Worm (Caenorhabditis elegans) whole organism, late embryonic: ENCODE results near the gene mrpl-11.

Experiments
- C38D4.7 ChIP-seq: fragments of 200-800 bp; sonication (Bioruptor generic); optimal IDR thresholded peaks from 2 replicates; lab custom pipeline; 2018; ENCODE audit warnings: mild to moderate bottlenecking, missing genetic modification characterization, moderate library complexity, missing compliant biosample characterization
- F13H6.1 ChIP-seq: sonication (generic microtip); optimal IDR thresholded peaks from 2 replicates; lab custom pipeline; 2016; ENCODE audit warnings: missing genetic modification characterization, missing compliant biosample characterization
- K02D7.2 ChIP-seq: sonication (generic microtip); optimal IDR thresholded peaks from 2 replicates; lab custom pipeline; 2017; ENCODE audit warnings: mild to moderate bottlenecking, missing genetic modification characterization, missing compliant biosample characterization
- T23F11.4 ChIP-seq: fragments of 200-800 bp; sonication (Bioruptor generic); optimal IDR thresholded peaks from 2 replicates; lab custom pipeline; 2018; ENCODE audit warnings: mild to moderate bottlenecking, missing genetic modification characterization, missing compliant biosample characterization
- Y22D7AL.16 ChIP-seq: sonication (generic microtip); optimal IDR thresholded peaks from 2 replicates; lab custom pipeline; 2016; ENCODE audit warnings: missing genetic modification characterization, missing compliant biosample characterization
- ahr-1 ChIP-seq: sonication (generic microtip); optimal IDR thresholded peaks from 2 replicates; lab custom pipeline; 2016; ENCODE audit warnings: missing genetic modification characterization, missing compliant biosample characterization
- ceh-14 ChIP-seq: sonication (generic microtip); optimal IDR thresholded peaks from 2 replicates; lab custom pipeline; 2016; ENCODE audit warnings: missing genotype, missing genetic modification characterization, missing compliant biosample characterization
- ceh-18 ChIP-seq: sonication (generic microtip); optimal IDR thresholded peaks from 2 replicates; lab custom pipeline; 2016; ENCODE audit warnings: missing genetic modification characterization, missing compliant biosample characterization
- ceh-19 ChIP-seq: fragments of 200-800 bp; sonication (Bioruptor generic); optimal IDR thresholded peaks from 2 replicates; lab custom pipeline; 2018; ENCODE audit warnings: mild to moderate bottlenecking, missing genetic modification characterization, missing compliant biosample characterization
- ceh-2 ChIP-seq: sonication (generic microtip); optimal IDR thresholded peaks from 2 replicates; lab custom pipeline; 2016; ENCODE audit warnings: missing genotype, missing genetic modification characterization, missing compliant biosample characterization
- ceh-22 ChIP-seq: sonication (generic microtip); optimal IDR thresholded peaks from 2 replicates; lab custom pipeline; 2017; ENCODE audit warnings: missing biosample characterization, missing genetic modification characterization
- ceh-24 ChIP-seq: sonication (generic microtip); optimal IDR thresholded peaks from 2 replicates; lab custom pipeline; 2016; ENCODE audit warnings: mild to moderate bottlenecking, missing genetic modification characterization, missing compliant biosample characterization
- ceh-30 ChIP-seq: fragments of 150-350 bp; optimal IDR thresholded peaks from 2 replicates; lab custom pipeline; 2014; ENCODE audit warnings: missing biosample characterization, missing genetic modification characterization
- ceh-31 ChIP-seq: sonication (generic microtip); optimal IDR thresholded peaks from 2 replicates; lab custom pipeline; 2016; ENCODE audit warnings: missing genetic modification characterization, missing compliant biosample characterization
- ceh-45 ChIP-seq: fragments of 200-800 bp; sonication (Bioruptor generic); IDR thresholded peaks from 2 replicates; pipeline ENCODE4 v1.3.6; 2022; ENCODE audit warnings: missing genetic modification reagents, missing genetic modification characterization, missing compliant biosample characterization
- ceh-6 ChIP-seq: fragments of 200-800 bp; sonication (Bioruptor generic); optimal IDR thresholded peaks from 2 replicates; lab custom pipeline; 2018; ENCODE audit warnings: mild to moderate bottlenecking, missing genetic modification characterization, missing compliant biosample characterization
- che-1 ChIP-seq: sonication (generic microtip); optimal IDR thresholded peaks from 2 replicates; lab custom pipeline; 2016; ENCODE audit warnings: mild to moderate bottlenecking, missing genetic modification characterization, missing compliant biosample characterization
- dmd-4 ChIP-seq: sonication (generic microtip); optimal IDR thresholded peaks from 2 replicates; lab custom pipeline; 2016; ENCODE audit warnings: borderline replicate concordance, missing genetic modification characterization, missing compliant biosample characterization
- elt-2 ChIP-seq: sonication (generic microtip); optimal IDR thresholded peaks from 2 replicates; lab custom pipeline; 2016; ENCODE audit warnings: missing genetic modification reagents, missing genetic modification characterization, missing compliant biosample characterization
- elt-4 ChIP-seq: sonication (generic microtip); optimal IDR thresholded peaks from 2 replicates; lab custom pipeline; 2016; ENCODE audit warnings: missing genetic modification characterization, missing compliant biosample characterization
- ets-4 ChIP-seq: sonication (generic microtip); optimal IDR thresholded peaks from 2 replicates; lab custom pipeline; 2016; ENCODE audit warnings: missing genetic modification characterization, missing compliant biosample characterization
- fax-1 ChIP-seq: sonication (generic microtip); optimal IDR thresholded peaks from 2 replicates; lab custom pipeline; 2016; ENCODE audit warnings: missing genotype, missing genetic modification characterization, missing compliant biosample characterization
- gmeb-2 ChIP-seq: sonication (generic microtip); optimal IDR thresholded peaks from 2 replicates; lab custom pipeline; 2016; ENCODE audit warnings: missing genetic modification characterization, inconsistent platforms, missing compliant biosample characterization
- hlh-15 ChIP-seq: sonication (generic microtip); optimal IDR thresholded peaks from 2 replicates; lab custom pipeline; 2016; ENCODE audit warnings: missing genetic modification characterization, missing compliant biosample characterization
- hlh-6 ChIP-seq: sonication (generic microtip); optimal IDR thresholded peaks from 2 replicates; lab custom pipeline; 2016; ENCODE audit warnings: missing genotype, missing genetic modification characterization, missing compliant biosample characterization
- hlh-8 ChIP-seq: sonication (generic microtip); optimal IDR thresholded peaks from 2 replicates; lab custom pipeline; 2016; ENCODE audit warnings: missing genotype, missing genetic modification characterization, missing compliant biosample characterization
- lim-6 ChIP-seq: sonication (generic microtip); optimal IDR thresholded peaks from 2 replicates; lab custom pipeline; 2016; ENCODE audit warnings: missing genetic modification characterization, missing compliant biosample characterization
- lin-11 ChIP-seq: fragments of 200-800 bp; sonication (Bioruptor generic); optimal IDR thresholded peaks from 2 replicates; lab custom pipeline; 2018; ENCODE audit warnings: mild to moderate bottlenecking, missing genetic modification characterization, missing compliant biosample characterization
- madf-2 ChIP-seq: sonication (generic microtip); optimal IDR thresholded peaks from 2 replicates; lab custom pipeline; 2017; ENCODE audit warnings: missing genetic modification characterization, missing compliant biosample characterization
- nfya-1 ChIP-seq: sonication (generic microtip); optimal IDR thresholded peaks from 2 replicates; lab custom pipeline; 2017; ENCODE audit warnings: missing genetic modification characterization, mild to moderate bottlenecking, missing compliant biosample characterization, antibody characterized with exemption, moderate library complexity
- odd-2 ChIP-seq: sonication (generic microtip); optimal IDR thresholded peaks from 2 replicates; lab custom pipeline; 2017; ENCODE audit warnings: antibody characterized with exemption, mild to moderate bottlenecking, missing genetic modification characterization, missing compliant biosample characterization
- pag-3 ChIP-seq: sonication (generic microtip); optimal IDR thresholded peaks from 2 replicates; lab custom pipeline; 2016; ENCODE audit warnings: missing compliant biosample characterization, missing genetic modification characterization, borderline replicate concordance
- pax-1 ChIP-seq: fragments of 150-350 bp; optimal IDR thresholded peaks from 2 replicates; lab custom pipeline; 2014; ENCODE audit warnings: missing biosample characterization, missing genetic modification characterization
- pha-4 ChIP-seq: fragments of 150-350 bp; optimal IDR thresholded peaks from 2 replicates; lab custom pipeline; 2018; ENCODE audit warnings: missing biosample characterization, missing genetic modification reagents, missing genetic modification characterization
- pqm-1 ChIP-seq: sonication (generic microtip); optimal IDR thresholded peaks from 2 replicates; lab custom pipeline; 2016; ENCODE audit warnings: missing genetic modification characterization, missing compliant biosample characterization
- ref-2 ChIP-seq: sonication (generic microtip); optimal IDR thresholded peaks from 2 replicates; lab custom pipeline; 2016; ENCODE audit warnings: missing genetic modification characterization, missing compliant biosample characterization
- rnt-1 ChIP-seq: sonication (generic microtip); optimal IDR thresholded peaks from 2 replicates; lab custom pipeline; 2016; ENCODE audit warnings: missing genetic modification characterization, missing compliant biosample characterization
- sdc-2 ChIP-seq: sonication (generic microtip); optimal IDR thresholded peaks from 2 replicates; lab custom pipeline; 2016; ENCODE audit warnings: missing genotype, missing genetic modification characterization, missing compliant biosample characterization
- sox-4 ChIP-seq: sonication (generic microtip); optimal IDR thresholded peaks from 2 replicates; lab custom pipeline; 2017; ENCODE audit warnings: mild to moderate bottlenecking, missing genetic modification characterization, inconsistent platforms, missing compliant biosample characterization
- syd-9 ChIP-seq: sonication (generic microtip); optimal IDR thresholded peaks from 2 replicates; lab custom pipeline; 2016; ENCODE audit warnings: mild to moderate bottlenecking, missing genetic modification characterization, moderate library complexity, missing compliant biosample characterization
- tbx-2 ChIP-seq: sonication (generic microtip); optimal IDR thresholded peaks from 2 replicates; lab custom pipeline; 2016; ENCODE audit warnings: missing genetic modification characterization, missing compliant biosample characterization
- tbx-7 ChIP-seq: sonication (generic microtip); optimal IDR thresholded peaks from 2 replicates; lab custom pipeline; 2016; ENCODE audit warnings: missing genotype, missing genetic modification characterization, missing compliant biosample characterization
- unc-3 ChIP-seq, 2 experiments: fragments of 200-800 bp in 1 of 2; sonication (Bioruptor generic) in 1 of 2; sonication (generic microtip) in 1 of 2; conservative IDR thresholded peaks in 1 of 2; optimal IDR thresholded peaks in 1 of 2; 2 replicates each; pipeline versions ENCODE4 v1.3.6 to Lab custom; 2016 to 2022; ENCODE audit warnings: missing compliant biosample characterization in 2 of 2, missing genetic modification characterization in 2 of 2, missing genetic modification reagents in 1 of 2
- unc-42 ChIP-seq: sonication (generic microtip); optimal IDR thresholded peaks from 2 replicates; lab custom pipeline; 2016; ENCODE audit warnings: missing genotype, missing genetic modification characterization, missing compliant biosample characterization
- unc-55 ChIP-seq: sonication (generic microtip); optimal IDR thresholded peaks from 2 replicates; lab custom pipeline; 2017; ENCODE audit warnings: missing biosample characterization, missing genetic modification reagents, missing genetic modification characterization
- unc-86 ChIP-seq: sonication (generic microtip); optimal IDR thresholded peaks from 2 replicates; lab custom pipeline; 2016; ENCODE audit warnings: missing genetic modification characterization, missing compliant biosample characterization
- zip-5 ChIP-seq: sonication (generic microtip); optimal IDR thresholded peaks from 2 replicates; lab custom pipeline; 2016; ENCODE audit warnings: missing genetic modification characterization, missing compliant biosample characterization
- ztf-16 ChIP-seq: sonication (generic microtip); optimal IDR thresholded peaks from 2 replicates; lab custom pipeline; 2017; ENCODE audit warnings: missing genetic modification characterization, missing compliant biosample characterization

The mrpl-11 gene

DNA sequence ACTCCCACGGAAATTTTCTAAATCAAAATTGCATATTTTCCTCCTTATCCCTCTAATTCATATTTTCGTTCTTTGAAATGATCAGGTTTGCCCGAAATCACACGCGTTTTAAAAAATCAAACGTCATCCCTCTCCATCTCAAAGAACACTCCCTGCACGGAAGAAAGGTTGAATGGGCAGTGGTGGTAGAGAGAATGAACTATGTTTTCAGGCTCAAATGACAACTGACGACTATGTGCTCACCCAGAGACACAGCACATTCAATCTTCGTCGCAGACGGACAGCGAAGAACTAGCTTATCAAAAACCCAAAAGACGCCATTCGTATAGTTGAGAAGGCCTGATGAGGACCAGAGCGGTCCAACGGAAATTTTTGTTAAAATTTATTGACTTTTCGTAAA is 22.3 kb downstream of the mrpl-11 start:
- TF ChIP-seq odd-2 (tag; lab: Kevin White, UChicago) (no peak), che-1 (no peak), ceh-19 (GFP tag; lab: Kevin White, UChicago) (no peak), syd-9 (tag; lab: Kevin White, UChicago) (no peak), F13H6.1 (tag; lab: Kevin White, UChicago) (no peak), ceh-6 (GFP tag; lab: Kevin White, UChicago) (no peak), tbx-2 (tag; lab: Kevin White, UChicago) (no peak), lin-11 (tag; lab: Kevin White, UChicago) (no peak), ceh-18 (no peak), ceh-31 (tag; lab: Kevin White, UChicago) (no peak), unc-55 (GFP tag; lab: Kevin White, UChicago) (no peak), elt-2 (tag; lab: Kevin White, UChicago) (no peak), nfya-1 (tag; lab: Kevin White, UChicago) (no peak), pag-3 (tag; lab: Kevin White, UChicago) (no peak)

DNA sequence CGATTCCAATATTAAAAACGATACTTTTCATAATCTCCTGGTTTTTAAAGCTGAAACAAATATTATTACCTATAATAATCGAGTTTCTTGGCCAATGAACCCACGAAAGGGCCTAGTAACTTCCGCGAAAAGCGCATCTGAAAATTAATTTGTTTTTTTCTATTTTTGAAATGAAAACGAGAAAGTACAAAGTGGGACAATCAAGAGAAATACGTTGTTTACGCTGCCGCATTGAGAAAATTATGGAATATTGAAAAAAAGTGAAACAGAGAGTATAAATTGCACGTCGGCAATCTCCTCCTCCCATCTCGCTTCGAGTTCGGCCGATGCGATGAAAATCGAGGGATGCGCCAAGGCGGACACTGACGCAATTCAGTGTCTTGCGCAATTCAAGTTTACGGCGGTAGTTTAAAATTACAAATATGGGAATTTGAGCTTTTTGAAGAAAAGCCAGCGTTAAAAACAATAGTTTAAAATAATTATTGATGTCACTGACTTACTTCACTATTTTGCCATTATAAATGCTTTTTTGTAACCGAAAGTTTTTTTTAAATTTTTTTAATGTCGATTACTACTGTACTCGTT is 23.9 kb downstream of the mrpl-11 start, which contains the start of gene pdhk-2:
Gene pdhk-2, minus strand, starts transcription at position 137 of the 585 bp plus-strand sequence.
- TF ChIP-seq hlh-6 (tag; lab: Kevin White, UChicago) (no peak), gmeb-2 (tag; lab: Kevin White, UChicago) (peak; percentile 63), K02D7.2 (peak; percentile 1), ceh-45 (0 out of 2 replicates have a peak, but pooled peaks have one; percentile 53), syd-9 (tag; lab: Kevin White, UChicago) (peak; percentile 5), lin-11 (tag; lab: Kevin White, UChicago) (peak; percentile 65), rnt-1 (tag; lab: Kevin White, UChicago) (peak; percentile 66), nfya-1 (tag; lab: Kevin White, UChicago) (peak; percentile 89), unc-86 (tag; lab: Kevin White, UChicago) (peak; percentile 64), pqm-1 (peak; percentile 53), Y22D7AL.16 (tag; lab: Kevin White, UChicago) (peak; percentile 6), sox-4 (tag; lab: Kevin White, UChicago) (peak; percentile 74), fax-1 (tag; lab: Kevin White, UChicago) (peak; percentile 44), ceh-18 (peak; percentile 82), unc-42 (peak; percentile 90), zip-5 (tag; lab: Kevin White, UChicago) (no peak), T23F11.4 (GFP tag; lab: Kevin White, UChicago) (peak; percentile 40), odd-2 (tag; lab: Kevin White, UChicago) (no peak), hlh-8 (tag; lab: Kevin White, UChicago) (peak; percentile 38), ztf-16 (peak; percentile 71), pax-1 (tag; lab: Kevin White, UChicago) (no peak), F13H6.1 (tag; lab: Kevin White, UChicago) (peak; percentile 73), ceh-24 (tag; lab: Kevin White, UChicago) (no peak), ref-2 (peak; percentile 46), ceh-14 (tag; lab: Kevin White, UChicago) (peak; percentile 85), unc-3 (GFP tag; conservative IDR thresholded peaks at IDR 0.05; lab: Robert Waterston, UW) (peak; percentile 45; the same call in 1 of the 2 replicates), unc-3 (tag; optimal IDR thresholded peaks at IDR 0.05; lab: Kevin White, UChicago) (peak; percentile 40), tbx-7 (tag; lab: Kevin White, UChicago) (peak; percentile 24), madf-2 (tag; lab: Kevin White, UChicago) (peak; percentile 39), hlh-15 (peak; percentile 43), ceh-19 (GFP tag; lab: Kevin White, UChicago) (peak; percentile 70), ets-4 (tag; lab: Kevin White, UChicago) (peak; percentile 64), elt-2 (tag; lab: Kevin White, UChicago) (peak; percentile 71), dmd-4 (tag; lab: Kevin White, UChicago) (peak; percentile 24), elt-4 (tag; lab: Kevin White, UChicago) (no peak), sdc-2 (tag; lab: Kevin White, UChicago) (peak; percentile 45), tbx-2 (tag; lab: Kevin White, UChicago) (peak; percentile 83), lim-6 (no peak), pha-4 (no peak), ceh-2 (tag; lab: Kevin White, UChicago) (peak; percentile 58), ceh-30 (tag; lab: Kevin White, UChicago) (peak; percentile 55), ceh-22 (tag; lab: Kevin White, UChicago) (no peak), ceh-6 (GFP tag; lab: Kevin White, UChicago) (peak; percentile 73), C38D4.7 (GFP tag; lab: Kevin White, UChicago) (peak; percentile 43), ahr-1 (tag; lab: Kevin White, UChicago) (peak; percentile 47)
